Worm (Caenorhabditis elegans): Measurements from ENCODE around the gene F53G2.3.
A peak's percentile ranks its signal among the peaks of the same experiment; 100 is the strongest.

The F53G2.3 gene

DNA sequence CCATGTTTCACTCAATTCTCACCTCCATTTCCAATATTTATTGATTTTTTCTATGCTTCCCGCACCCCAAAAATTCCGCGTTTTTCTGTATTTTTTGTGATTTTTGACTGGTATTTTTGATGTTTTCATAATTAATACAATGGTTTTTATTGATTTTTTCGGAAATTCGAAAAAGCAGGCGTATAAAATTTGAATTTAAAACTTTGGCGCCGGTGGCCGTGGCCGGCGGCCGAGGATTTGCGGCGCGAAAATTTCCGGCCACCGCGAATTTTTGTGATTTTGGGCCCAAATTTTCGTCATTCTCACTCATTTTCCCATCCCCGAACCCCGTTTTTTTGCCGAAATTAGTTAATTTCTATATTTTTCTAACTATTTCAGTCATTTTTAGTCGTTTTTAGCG is 29.2 kb upstream of the F53G2.3 start (continued):
- TF ChIP-seq ceh-91 (GFP tag; IDR thresholded peaks at IDR 0.05): peak; percentile 95
- TF ChIP-seq sdz-38 (tag; optimal IDR thresholded peaks at IDR 0.05): no peak
- no peak for TF ChIP-seq die-1 (tag; optimal IDR thresholded peaks at IDR 0.05)
- peak; percentile 87 for TF ChIP-seq unc-130 (GFP tag; optimal IDR thresholded peaks at IDR 0.05)
- no peak for TF ChIP-seq nhr-120 (GFP tag; IDR thresholded peaks at IDR 0.05)
- TF ChIP-seq sptf-2 (GFP tag; optimal IDR thresholded peaks at IDR 0.05): no peak
- peak; percentile 20 for TF ChIP-seq B0261.1 (tag; optimal IDR thresholded peaks at IDR 0.05)
- peak; percentile 71; the same call in 1 of the 2 replicates for TF ChIP-seq zfh-2 (GFP tag; conservative IDR thresholded peaks at IDR 0.05)

DNA sequence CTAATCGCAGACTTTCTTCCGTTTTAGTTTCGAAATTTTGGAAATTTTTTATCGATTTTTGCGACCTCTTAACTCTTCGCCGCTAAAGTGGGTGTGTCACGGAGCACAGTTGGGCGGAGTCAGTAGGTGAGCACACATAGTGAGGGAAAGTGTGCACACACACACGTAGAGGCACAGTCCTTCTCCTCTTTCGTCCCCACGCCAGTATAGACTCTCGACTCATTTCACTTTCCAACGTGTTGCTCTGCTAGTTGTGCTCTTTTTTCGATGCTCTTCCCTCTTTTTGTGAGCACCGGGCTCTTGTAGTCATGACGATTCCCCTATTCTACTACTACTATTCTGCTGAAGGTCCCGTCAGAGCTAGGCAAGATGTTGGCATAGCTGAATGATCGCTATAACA is 27.7 kb upstream of the F53G2.3 start:
- peak; percentile 71 for TF ChIP-seq nhr-80 (tag; optimal IDR thresholded peaks at IDR 0.05)
- TF ChIP-seq D2030.7 (GFP tag; IDR thresholded peaks at IDR 0.05): no peak
- TF ChIP-seq hmg-1.2 (GFP tag; IDR thresholded peaks at IDR 0.05): 0 out of 2 replicates have a peak, but pooled peaks have one; percentile 17
- TF ChIP-seq hsf-1 (GFP tag; IDR thresholded peaks at IDR 0.05): peak; percentile 35; the same call in 1 of the 2 replicates
- TF ChIP-seq T07F8.4 (tag; optimal IDR thresholded peaks at IDR 0.05): no peak
- peak; percentile 56 for TF ChIP-seq dox-1 (GFP tag; IDR thresholded peaks at IDR 0.05)
- TF ChIP-seq madf-3 (GFP tag; IDR thresholded peaks at IDR 0.05): 0 out of 2 replicates have a peak, but pooled peaks have one; percentile 34
- 0 out of 2 replicates have a peak, but pooled peaks have one; percentile 6 for TF ChIP-seq mcd-1 (GFP tag; IDR thresholded peaks at IDR 0.05)
- TF ChIP-seq ztf-26 (tag; optimal IDR thresholded peaks at IDR 0.05): no peak
- peak; percentile 19; the same call in 1 of the 2 replicates for TF ChIP-seq B0336.3 (GFP tag; IDR thresholded peaks at IDR 0.05)
- TF ChIP-seq K11D2.4 (GFP tag; IDR thresholded peaks at IDR 0.05): 0 out of 2 replicates have a peak, but pooled peaks have one; percentile 21
- TF ChIP-seq pbrm-1 (GFP tag; IDR thresholded peaks at IDR 0.05): 0 out of 2 replicates have a peak, but pooled peaks have one; percentile 42
- TF ChIP-seq egl-44 (GFP tag; IDR thresholded peaks at IDR 0.05): 0 out of 2 replicates have a peak, but pooled peaks have one; percentile 9
- no peak for TF ChIP-seq sptf-2 (GFP tag; optimal IDR thresholded peaks at IDR 0.05)
- no peak for TF ChIP-seq lin-54 (GFP tag; optimal IDR thresholded peaks at IDR 0.05)
- no peak for TF ChIP-seq athp-1 (tag; optimal IDR thresholded peaks at IDR 0.05)
- TF ChIP-seq hlh-12 (tag; optimal IDR thresholded peaks at IDR 0.05): no peak
- no peak for TF ChIP-seq dpff-1 (tag; optimal IDR thresholded peaks at IDR 0.05)
- peak; percentile 17; the same call in 1 of the 2 replicates for TF ChIP-seq madf-6 (GFP tag; IDR thresholded peaks at IDR 0.05)
- TF ChIP-seq nfyb-1 (GFP tag; IDR thresholded peaks at IDR 0.05): peak; percentile 61
- no peak for TF ChIP-seq ztf-3 (GFP tag; optimal IDR thresholded peaks at IDR 0.05)
- TF ChIP-seq cebp-1 (GFP tag; IDR thresholded peaks at IDR 0.05): peak; percentile 40; the same call in 1 of the 2 replicates
- TF ChIP-seq cebp-1 (tag; optimal IDR thresholded peaks at IDR 0.05): peak; percentile 68
- TF ChIP-seq attf-5 (GFP tag; optimal IDR thresholded peaks at IDR 0.05): peak; percentile 9

DNA sequence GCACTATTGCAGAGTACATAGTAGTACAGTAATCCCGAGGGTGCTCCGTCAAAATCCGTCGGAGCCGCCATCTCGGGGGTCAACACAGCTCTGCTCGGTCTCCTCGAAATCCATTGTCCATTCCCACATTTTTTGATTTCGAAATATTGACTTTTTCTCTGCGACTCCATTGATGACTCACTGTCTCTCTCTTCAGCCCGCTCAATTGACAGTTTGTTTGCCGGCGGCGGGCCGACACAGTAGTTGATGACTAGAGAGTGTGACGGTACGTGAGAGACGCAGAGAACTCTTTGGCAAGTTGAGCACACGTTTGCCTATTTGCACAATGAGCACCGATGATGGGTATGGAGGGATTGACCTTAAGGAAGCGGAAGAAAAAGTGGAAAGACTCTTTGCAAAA is 25.4 kb upstream of the F53G2.3 start:
- TF ChIP-seq D2030.7 (GFP tag; IDR thresholded peaks at IDR 0.05) (no peak), ets-4 (GFP tag; optimal IDR thresholded peaks at IDR 0.05) (peak; percentile 32), attf-5 (GFP tag; optimal IDR thresholded peaks at IDR 0.05) (peak; percentile 32), somi-1 (GFP tag; optimal IDR thresholded peaks at IDR 0.05) (no peak), lin-54 (GFP tag; optimal IDR thresholded peaks at IDR 0.05) (peak; percentile 35), let-607 (tag; optimal IDR thresholded peaks at IDR 0.05) (peak in 1 of 2 experiments; percentile 48), snpc-3.4 (tag; optimal IDR thresholded peaks at IDR 0.05) (no peak), nhr-90 (tag; optimal IDR thresholded peaks at IDR 0.05) (peak; percentile 10), ztf-6 (GFP tag; IDR thresholded peaks at IDR 0.05) (no peak), madf-10 (tag; optimal IDR thresholded peaks at IDR 0.05) (peak; percentile 1), lin-40 (tag; optimal IDR thresholded peaks at IDR 0.05) (peak; percentile 13), tbp1 (GFP tag; optimal IDR thresholded peaks at IDR 0.05) (peak; percentile 33), zfh-2 (GFP tag; conservative IDR thresholded peaks at IDR 0.05) (peak; percentile 85), snpc-4 (GFP tag; optimal IDR thresholded peaks at IDR 0.05) (no peak), snpc-4 (tag; optimal IDR thresholded peaks at IDR 0.05) (peak in 1 of 4 experiments; percentile 46), dox-1 (GFP tag; IDR thresholded peaks at IDR 0.05) (peak; percentile 57; the same call in 1 of the 2 replicates), C17E4.6 (GFP tag; IDR thresholded peaks at IDR 0.05) (no peak), F52B5.7 (tag; optimal IDR thresholded peaks at IDR 0.05) (no peak), cebp-1 (GFP tag; IDR thresholded peaks at IDR 0.05) (peak; percentile 78), cebp-1 (tag; optimal IDR thresholded peaks at IDR 0.05) (peak; percentile 88), hmg-1.2 (GFP tag; IDR thresholded peaks at IDR 0.05) (peak; percentile 76), unc-62 (GFP tag; optimal IDR thresholded peaks at IDR 0.05) (peak; percentile 23), gei-17 (GFP tag; optimal IDR thresholded peaks at IDR 0.05) (no peak), nhr-80 (tag; optimal IDR thresholded peaks at IDR 0.05) (peak; percentile 88)
